Worm (Caenorhabditis elegans) whole organism, L4/young adult: ENCODE data around the gene rsp-7.

Experiments
- W03F9.2 ChIP-seq: fragments of 150-350 bp; optimal IDR thresholded peaks from 2 replicates; lab custom pipeline; 2014; ENCODE audit warnings: missing biosample characterization, missing genetic modification characterization
- dao-5 ChIP-seq: sonication (generic microtip); optimal IDR thresholded peaks from 2 replicates; lab custom pipeline; 2016; ENCODE audit warnings: missing genotype, missing genetic modification characterization, moderate library complexity, missing compliant biosample characterization
- him-1 ChIP-seq: sonication (generic microtip); optimal IDR thresholded peaks from 2 replicates; lab custom pipeline; 2016; ENCODE audit warnings: missing genotype, missing genetic modification reagents, missing genetic modification characterization, missing compliant biosample characterization

Gene rsp-7

ce11 chrII:10660892-10661291 is 1.9 kb downstream of the rsp-7 start, which contains the start of gene marc-2:
marc-2 (minus strand) TSS chrII:10660992.
- TF ChIP-seq him-1 (no peak), W03F9.2 (no peak), dao-5 (tag; lab: Kevin White, UChicago) (no peak)

ce11 chrII:10661448-10662064 is 2.5 kb downstream of the rsp-7 start:
- TF ChIP-seq him-1 = no peak
- no peak for TF ChIP-seq dao-5 (tag; lab: Kevin White, UChicago)
- no peak for TF ChIP-seq W03F9.2

DNA sequence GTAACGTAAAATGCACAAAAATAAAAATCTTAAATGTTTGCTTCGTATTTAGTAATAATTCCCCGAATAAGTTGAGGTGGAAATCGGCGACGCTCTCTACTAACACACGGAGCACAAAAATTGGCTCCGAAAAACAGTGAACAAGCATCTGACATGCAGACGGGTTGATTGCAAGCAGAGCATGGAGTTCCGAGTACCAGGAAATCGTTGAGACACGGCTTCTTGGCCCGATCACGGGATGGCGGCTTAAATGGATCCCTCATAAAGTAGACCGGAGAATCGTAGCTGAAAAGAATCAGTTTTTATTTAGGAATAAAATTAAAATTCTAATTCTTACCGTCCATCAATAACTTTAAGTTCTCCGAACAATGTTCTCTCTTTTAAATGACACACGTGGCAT is 3.3 kb downstream of the rsp-7 start:
- TF ChIP-seq W03F9.2 (no peak), dao-5 (tag; lab: Kevin White, UChicago) (no peak), him-1 (no peak)

ce11 chrII:10662698-10663097 is 3.7 kb downstream of the rsp-7 start, which contains the start of gene D2089.8:
D2089.8 (minus strand) TSS chrII:10662781.
- no peak for TF ChIP-seq dao-5 (tag; lab: Kevin White, UChicago)
- TF ChIP-seq W03F9.2 = peak; percentile 24
- TF ChIP-seq him-1 = no peak

DNA sequence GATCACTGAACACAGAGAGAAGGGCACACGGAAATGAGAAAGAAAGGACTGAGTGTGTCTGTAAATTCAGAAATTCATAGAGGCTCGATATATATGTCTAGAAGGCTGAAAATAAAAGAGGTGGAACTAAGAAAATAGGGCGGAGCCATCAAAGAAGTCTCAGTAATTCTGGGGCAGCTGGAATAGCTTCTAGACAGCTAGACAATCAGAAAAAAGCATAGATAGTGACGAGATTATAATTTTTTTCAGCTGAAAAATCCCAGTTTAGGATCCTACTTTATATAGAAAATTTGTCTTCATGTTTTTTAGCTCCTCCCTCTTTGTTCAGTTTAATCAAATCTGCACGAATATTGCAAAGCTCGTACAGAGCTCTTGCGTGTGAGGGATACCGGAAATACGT is 6.0 kb downstream of the rsp-7 start, which contains the start of gene D2089.3:
Gene D2089.3 (minus strand): TSS at position 101 of the 400 bp plus-strand sequence.
- TF ChIP-seq dao-5 (tag; lab: Kevin White, UChicago) = no peak
- TF ChIP-seq W03F9.2 = no peak
- TF ChIP-seq him-1 = no peak

DNA sequence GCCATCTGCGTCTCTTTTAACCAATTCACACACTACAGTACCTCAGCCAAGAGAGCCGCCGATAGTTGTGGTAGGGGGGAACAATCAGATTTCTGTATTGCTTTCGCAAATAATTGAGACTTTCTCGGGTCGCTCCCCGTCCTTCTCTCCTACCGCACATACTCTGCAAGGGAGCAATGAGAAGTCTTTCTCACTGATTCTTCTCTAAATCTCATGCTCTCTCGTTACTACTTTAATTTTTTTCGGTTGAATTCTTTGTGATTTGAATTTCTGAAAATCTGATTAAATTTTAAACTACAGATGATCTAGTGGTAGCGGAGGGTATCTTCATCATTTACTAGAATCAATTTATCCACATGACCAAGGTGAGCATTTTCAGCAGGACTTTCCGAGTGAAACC is 16.3 kb downstream of the rsp-7 start, which contains the start of gene ptb-1:
Gene ptb-1 (plus strand): TSS at position 301 of the 400 bp plus-strand sequence.
- TF ChIP-seq him-1 (no peak), dao-5 (tag; lab: Kevin White, UChicago) (no peak), W03F9.2 (no peak)

DNA sequence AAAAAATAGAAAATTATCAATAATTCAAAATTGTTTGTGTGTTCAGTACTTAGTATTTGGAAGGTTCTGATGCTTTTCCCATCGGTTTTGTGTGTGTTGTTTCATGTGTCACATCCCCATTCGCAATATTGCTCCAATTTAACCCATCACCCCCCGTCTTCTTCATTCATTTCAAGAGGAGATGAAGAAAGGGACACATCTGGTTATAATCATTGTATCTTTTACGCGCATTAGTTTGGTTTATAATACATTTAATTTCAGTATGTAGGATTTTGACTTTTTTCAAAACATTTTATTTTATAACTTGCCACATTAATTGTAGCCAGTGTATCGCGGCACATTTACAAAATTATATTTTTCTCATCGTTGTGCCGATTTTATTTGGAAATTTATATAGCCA is 21.1 kb downstream of the rsp-7 start:
- TF ChIP-seq him-1 = no peak
- no peak for TF ChIP-seq W03F9.2
- no peak for TF ChIP-seq dao-5 (tag; lab: Kevin White, UChicago)

DNA sequence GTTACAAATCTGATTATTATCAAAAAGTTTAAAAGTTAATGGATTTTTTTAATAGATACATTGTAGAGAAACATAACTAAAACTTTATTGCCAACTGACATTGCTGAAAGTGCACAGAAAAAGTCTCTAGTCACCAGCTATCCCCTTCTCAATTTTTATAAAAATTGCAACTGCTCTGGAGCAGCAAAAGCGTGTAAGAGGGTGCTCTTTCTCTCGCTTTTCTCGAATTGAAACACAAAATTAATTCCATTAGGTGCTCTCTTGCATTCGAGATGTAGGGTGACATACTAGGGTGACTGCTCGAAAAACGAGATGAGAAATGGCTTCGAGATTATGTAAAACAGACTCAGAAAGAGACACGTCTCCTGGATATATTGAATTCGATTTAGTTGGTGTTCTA is 21.6 kb downstream of the rsp-7 start:
- TF ChIP-seq him-1 = no peak

ce11 chrII:10684954-10685353 is 25.9 kb downstream of the rsp-7 start:
- no peak for TF ChIP-seq W03F9.2
- TF ChIP-seq him-1 = no peak

DNA sequence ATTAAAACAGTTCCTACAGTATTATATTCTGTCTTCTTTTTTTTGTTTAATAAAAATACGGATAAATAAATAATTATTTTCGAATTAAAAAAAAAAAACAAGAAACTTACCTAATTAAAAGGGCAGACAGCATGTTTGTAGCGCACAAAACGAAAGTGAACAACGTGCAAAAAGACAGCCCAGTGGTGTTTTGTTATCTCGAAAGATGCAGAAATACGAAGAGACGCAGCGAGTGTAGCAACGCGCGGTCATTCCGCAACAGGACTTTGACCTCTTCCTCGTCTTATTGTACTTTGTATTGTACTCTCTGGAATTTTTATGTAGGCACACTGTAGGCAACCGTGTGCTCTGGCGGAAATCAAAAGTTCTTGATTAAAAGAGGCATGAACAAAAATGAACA is 34.6 kb downstream of the rsp-7 start, which contains the start of gene gbh-1:
Gene gbh-1 (minus strand): TSS at position 149 of the 400 bp plus-strand sequence.
- TF ChIP-seq W03F9.2 (no peak), dao-5 (tag; lab: Kevin White, UChicago) (no peak), him-1 (no peak)

- TF ChIP-seq him-1 = no peak
- no peak for TF ChIP-seq W03F9.2
- TF ChIP-seq dao-5 (tag; lab: Kevin White, UChicago) = no peak
Measured at ce11 chrII:10694713-10695112, 35.7 kb downstream of the rsp-7 start, which contains the start of gene lgc-57. lgc-57 (plus strand) TSS chrII:10695013.

- TF ChIP-seq W03F9.2 = no peak
- no peak for TF ChIP-seq dao-5 (tag; lab: Kevin White, UChicago)
- no peak for TF ChIP-seq him-1
Measured at ce11 chrII:10696060-10696459, 37.1 kb downstream of the rsp-7 start.

DNA sequence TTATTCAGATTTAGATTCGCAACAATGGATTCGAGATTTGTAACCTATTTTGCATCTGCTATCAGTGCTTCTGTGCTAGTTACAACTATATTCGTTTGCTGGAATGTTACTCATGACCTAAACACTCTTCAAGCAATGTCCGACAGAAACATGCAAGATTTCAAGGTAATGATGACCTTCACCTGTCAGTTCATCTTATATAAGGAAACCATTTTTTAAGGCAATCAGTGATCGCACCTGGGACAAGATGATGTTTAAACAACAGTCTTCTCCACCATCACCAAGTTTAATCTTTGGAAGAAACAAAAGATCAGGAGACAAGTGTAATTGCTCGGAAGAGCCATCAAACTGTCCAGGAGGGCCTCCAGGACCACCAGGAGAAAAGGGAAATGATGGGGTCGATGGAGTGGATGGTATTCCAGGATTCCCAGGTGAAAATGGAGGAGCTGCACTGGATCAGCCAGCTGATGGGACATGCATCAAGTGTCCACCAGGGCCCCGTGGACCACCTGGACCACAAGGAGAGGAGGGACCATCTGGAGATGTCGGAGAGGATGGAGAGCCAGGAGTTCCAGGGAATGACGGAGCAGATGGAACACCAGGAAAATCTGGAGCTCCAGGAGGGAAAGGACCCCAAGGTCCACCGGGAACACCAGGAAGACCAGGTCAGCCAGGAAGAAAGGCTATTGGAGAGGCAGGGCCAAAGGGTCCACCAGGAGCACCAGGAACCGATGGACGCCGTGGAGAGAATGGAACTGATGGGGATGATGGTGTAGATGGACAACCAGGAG is 44.8 kb downstream of the rsp-7 start, which contains the start of gene col-79:
Gene col-79 (plus strand): TSS at position 20 of the 791 bp plus-strand sequence.
- TF ChIP-seq him-1 = no peak
- TF ChIP-seq dao-5 (tag; lab: Kevin White, UChicago) = no peak
- no peak for TF ChIP-seq W03F9.2

DNA sequence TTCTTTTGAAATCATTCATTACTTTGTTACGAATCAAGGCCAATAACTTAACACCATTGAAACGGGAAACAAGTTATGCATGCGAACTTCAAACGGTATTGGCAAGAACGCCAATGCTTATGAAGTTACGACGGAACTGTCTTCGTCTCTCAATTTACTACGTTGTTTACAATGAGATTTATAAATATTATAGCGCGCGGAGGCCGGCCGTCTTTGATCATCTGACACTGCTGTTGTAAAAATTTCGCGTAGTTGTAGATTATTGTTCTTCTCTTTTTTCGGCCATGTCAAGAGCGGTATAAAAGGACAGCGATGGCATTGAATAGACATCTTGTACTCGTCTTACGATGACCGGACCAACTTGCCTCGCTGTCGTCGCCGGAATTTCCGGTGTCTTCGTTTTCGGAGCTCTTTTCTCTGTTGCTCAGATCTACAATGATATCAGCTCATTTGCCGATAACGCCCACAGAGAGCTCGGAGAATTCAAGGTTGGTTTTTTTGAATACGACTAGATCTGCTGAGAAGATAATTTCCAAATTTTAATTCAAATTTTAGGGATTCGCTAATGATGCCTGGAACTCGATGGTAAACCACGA is 45.7 kb downstream of the rsp-7 start, which contains the start of gene col-39:
Gene col-39 (plus strand): TSS at position 342 of the 596 bp plus-strand sequence.
- no peak for TF ChIP-seq dao-5 (tag; lab: Kevin White, UChicago)
